Worm (Caenorhabditis elegans) whole organism, mixed stage, embryonic: ENCODE results near the gene C05D12.1.
A peak's percentile ranks its signal among the peaks of the same experiment; 100 is the strongest.

Experiments
- blmp-1 ChIP-seq: fragments of 150-350 bp; optimal IDR thresholded peaks from 2 replicates; lab custom pipeline; 2014; ENCODE audit warnings: missing biosample characterization, missing genetic modification characterization
- ces-1 ChIP-seq: fragments of 150-350 bp; optimal IDR thresholded peaks from 2 replicates; lab custom pipeline; 2014; ENCODE audit warnings: missing biosample characterization, missing genetic modification reagents, missing genetic modification characterization
- elt-3 ChIP-seq: fragments of 150-350 bp; optimal IDR thresholded peaks from 2 replicates; lab custom pipeline; 2014; ENCODE audit warnings: missing biosample characterization, missing genetic modification characterization
- lin-13 ChIP-seq: fragments of 150-350 bp; optimal IDR thresholded peaks from 2 replicates; lab custom pipeline; 2014; ENCODE audit warnings: missing biosample characterization, missing genetic modification characterization
- lin-32 ChIP-seq: fragments of 200-800 bp; sonication (Bioruptor generic); optimal IDR thresholded peaks from 2 replicates; lab custom pipeline; 2018; ENCODE audit warnings: mild to moderate bottlenecking, missing genetic modification characterization, missing compliant biosample characterization
- nhr-237 ChIP-seq: fragments of 150-350 bp; optimal IDR thresholded peaks from 2 replicates; lab custom pipeline; 2014; ENCODE audit warnings: missing biosample characterization, missing genetic modification characterization
- nhr-28 ChIP-seq: fragments of 150-350 bp; optimal IDR thresholded peaks from 2 replicates; lab custom pipeline; 2014; ENCODE audit warnings: missing biosample characterization, missing genetic modification characterization
- sptf-1 ChIP-seq: sonication (generic microtip); optimal IDR thresholded peaks from 2 replicates; lab custom pipeline; 2017; ENCODE audit warnings: mild to moderate bottlenecking, missing genetic modification characterization, moderate library complexity, missing compliant biosample characterization
- unc-62 ChIP-seq: fragments of 150-350 bp; optimal IDR thresholded peaks from 2 replicates; lab custom pipeline; 2014; ENCODE audit warnings: missing biosample characterization, missing genetic modification reagents, missing genetic modification characterization

ce11 chrII:11396217-11396616, 19.4 kb downstream of the C05D12.1 start:
- no peak for TF ChIP-seq blmp-1
- no peak for TF ChIP-seq elt-3 (tag; lab: Kevin White, UChicago)
- no peak for TF ChIP-seq unc-62
- no peak for TF ChIP-seq nhr-28 (tag; lab: Kevin White, UChicago)
- TF ChIP-seq sptf-1 (tag; lab: Kevin White, UChicago) = no peak
- no peak for TF ChIP-seq nhr-237 (tag; lab: Kevin White, UChicago)
- TF ChIP-seq lin-13 (tag; lab: Kevin White, UChicago) = no peak
- no peak for TF ChIP-seq lin-32 (GFP tag; lab: Kevin White, UChicago)
- TF ChIP-seq ces-1 (GFP tag; lab: Kevin White, UChicago) = peak; percentile 93
